Worm (Caenorhabditis elegans): ENCODE measurements around the gene cisd-3.2.

The cisd-3.2 gene

ce11 chrIII:1540100-1540695, at the start of gene cisd-3.2, which contains the start of gene Y67D2.5:
TSS of gene cisd-3.2 (plus strand) at chrIII:1540493.
TSS of gene Y67D2.5 (minus strand) at chrIII:1540244.
- TF ChIP-seq lsy-2 (tag; optimal IDR thresholded peaks at IDR 0.05) (peak in 1 of 2 experiments; percentile 37), mxl-2 (GFP tag; conservative IDR thresholded peaks at IDR 0.05) (no peak), lin-38 (GFP tag; IDR thresholded peaks at IDR 0.05) (peak; percentile 92), dpl-1 (GFP tag; optimal IDR thresholded peaks at IDR 0.05) (peak; percentile 40), F10B5.3 (tag; optimal IDR thresholded peaks at IDR 0.05) (no peak), R02D3.7 (tag; optimal IDR thresholded peaks at IDR 0.05) (no peak), mes-2 (tag; optimal IDR thresholded peaks at IDR 0.05; ENCODE audit: poor library complexity, severe bottlenecking) (peak; percentile 92), ZK337.2 (GFP tag; IDR thresholded peaks at IDR 0.05) (no peak), unc-62 (GFP tag; optimal IDR thresholded peaks at IDR 0.05 in 1 of 2) (peak in 1 of 2 experiments; percentile 86), unc-62 (tag; optimal IDR thresholded peaks at IDR 0.05) (no peak), hif-1 (tag; optimal IDR thresholded peaks at IDR 0.05) (peak in 1 of 2 experiments; percentile 54), aha-1 (tag) (peak; percentile 94), spr-3 (GFP tag; optimal IDR thresholded peaks at IDR 0.05) (no peak), lin-13 (GFP tag; optimal IDR thresholded peaks at IDR 0.05) (peak; percentile 21)

- TF ChIP-seq nhr-111 (GFP tag; optimal IDR thresholded peaks at IDR 0.05) (no peak), aha-1 (tag) (peak; percentile 73)
Observed at ce11 chrIII:1495230-1495629, 45.1 kb upstream of the cisd-3.2 start, which contains the start of gene Y82E9BR.19. TSS of gene Y82E9BR.19 (minus strand) at chrIII:1495330.

- TF ChIP-seq lin-13 (GFP tag; optimal IDR thresholded peaks at IDR 0.05) = peak; percentile 53
- no peak for TF ChIP-seq ztf-11 (tag; optimal IDR thresholded peaks at IDR 0.05)
- no peak for TF ChIP-seq unc-39 (tag; optimal IDR thresholded peaks at IDR 0.05)
- 0 out of 2 replicates have a peak, but pooled peaks have one; percentile 20 for TF ChIP-seq hmg-1.1 (GFP tag; IDR thresholded peaks at IDR 0.05)
- no peak for TF ChIP-seq nhr-77 (tag; optimal IDR thresholded peaks at IDR 0.05)
- no peak for TF ChIP-seq Y105C5A.15 (GFP tag; IDR thresholded peaks at IDR 0.05)
- TF ChIP-seq lsy-2 (tag; optimal IDR thresholded peaks at IDR 0.05) = peak in 1 of 2 experiments; percentile 67
- TF ChIP-seq dmd-6 (GFP tag; IDR thresholded peaks at IDR 0.05) = no peak
- no peak for TF ChIP-seq ctbp-1 (GFP tag; IDR thresholded peaks at IDR 0.05)
- no peak for TF ChIP-seq dpl-1 (GFP tag; optimal IDR thresholded peaks at IDR 0.05)
- no peak for TF ChIP-seq daf-16 (GFP tag; optimal IDR thresholded peaks at IDR 0.05)
- no peak for TF ChIP-seq daf-16 (tag; optimal IDR thresholded peaks at IDR 0.05)
- TF ChIP-seq Y48G9A.11 (GFP tag; IDR thresholded peaks at IDR 0.05) = no peak
- TF ChIP-seq F37D6.2 (tag; optimal IDR thresholded peaks at IDR 0.05) = no peak
- no peak for TF ChIP-seq gei-8 (GFP tag; optimal IDR thresholded peaks at IDR 0.05)
- peak; percentile 54 for TF ChIP-seq aha-1 (tag)
- TF ChIP-seq pqm-1 (tag; optimal IDR thresholded peaks at IDR 0.05) = no peak
- no peak for TF ChIP-seq lin-15B (tag; optimal IDR thresholded peaks at IDR 0.05)
- TF ChIP-seq unc-62 (GFP tag; optimal IDR thresholded peaks at IDR 0.05 in 1 of 2) = no peak
- no peak for TF ChIP-seq unc-62 (tag; optimal IDR thresholded peaks at IDR 0.05)
- no peak for TF ChIP-seq F26F4.8 (GFP tag; conservative IDR thresholded peaks at IDR 0.05)
- no peak for TF ChIP-seq nhr-48 (tag; optimal IDR thresholded peaks at IDR 0.05)
- TF ChIP-seq mep-1 (tag; optimal IDR thresholded peaks at IDR 0.05) = peak; percentile 11
- no peak for TF ChIP-seq skn-1 (tag; optimal IDR thresholded peaks at IDR 0.05)
- no peak for TF ChIP-seq unc-130 (GFP tag; optimal IDR thresholded peaks at IDR 0.05)
- TF ChIP-seq mes-2 (tag; optimal IDR thresholded peaks at IDR 0.05; ENCODE audit: poor library complexity, severe bottlenecking) = peak; percentile 44
- no peak for TF ChIP-seq madf-5 (GFP tag; IDR thresholded peaks at IDR 0.05)
- TF ChIP-seq lin-38 (GFP tag; IDR thresholded peaks at IDR 0.05) = peak; percentile 92
- TF ChIP-seq nhr-42 (GFP tag; IDR thresholded peaks at IDR 0.05) = no peak
Observed at ce11 chrIII:1495863-1496445, 44.3 kb upstream of the cisd-3.2 start, which contains the start of the genes ave-1 and M01G5.1. TSS of gene ave-1 (minus strand) at chrIII:1495975. TSS of gene M01G5.1 (plus strand) at chrIII:1496401.

All from whole organism, L4 larva.